Worm (Caenorhabditis elegans): ENCODE data around the gene srh-258.

Gene srh-258

DNA sequence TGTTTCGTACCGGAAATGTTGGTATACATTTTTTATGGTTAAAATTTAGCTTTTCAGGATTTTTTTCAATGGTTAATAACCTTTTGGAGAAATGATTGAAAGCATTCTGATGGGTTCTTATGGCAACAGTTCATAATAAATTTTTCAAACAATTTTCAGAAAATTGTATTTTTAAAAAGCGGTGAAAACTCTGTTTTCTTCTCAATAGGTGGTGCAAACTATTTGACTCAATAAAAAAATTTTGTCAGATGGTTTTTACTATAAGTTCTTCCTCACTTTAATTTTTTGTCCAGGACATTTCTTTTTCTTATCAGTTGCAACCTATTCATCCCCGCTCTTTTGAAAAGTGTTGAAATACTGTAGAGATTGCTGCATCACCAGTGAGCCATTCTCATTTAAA is 43.9 kb downstream of the srh-258 start, which contains the start of gene T26H5.14:
TSS of gene T26H5.14 (plus strand) at position 301 of the 400 bp plus-strand sequence.
- TF ChIP-seq php-3 (GFP tag; IDR thresholded peaks at IDR 0.05), result no peak
- no peak for TF ChIP-seq fos-1 (tag; optimal IDR thresholded peaks at IDR 0.05)

DNA sequence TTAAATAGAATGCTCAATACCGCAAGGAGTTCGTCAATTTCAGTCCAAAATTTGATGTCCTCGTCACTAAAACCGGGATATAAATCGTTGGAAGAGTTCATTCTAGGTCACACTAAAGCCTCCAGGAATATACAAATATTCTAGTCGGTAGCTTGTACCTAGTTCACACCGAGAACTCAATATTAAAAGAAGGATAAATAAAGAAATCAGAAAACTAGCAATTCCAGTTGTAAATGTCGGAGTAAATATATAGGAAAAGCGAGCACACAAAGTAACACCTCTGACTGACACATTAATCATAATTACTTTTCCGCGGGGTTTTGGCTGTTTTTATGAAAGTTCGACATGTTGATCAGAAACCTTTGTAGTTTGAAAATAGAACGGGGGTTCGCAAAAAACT is 46.5 kb downstream of the srh-258 start, which contains the start of gene srw-33:
TSS of gene srw-33 (minus strand) at position 101 of the 400 bp plus-strand sequence.
- no peak for TF ChIP-seq hif-1 (tag; optimal IDR thresholded peaks at IDR 0.05)
- no peak for TF ChIP-seq saeg-2 (GFP tag; IDR thresholded peaks at IDR 0.05)
- TF ChIP-seq daf-16 (GFP tag; optimal IDR thresholded peaks at IDR 0.05), result no peak
- TF ChIP-seq daf-16 (tag; optimal IDR thresholded peaks at IDR 0.05), result no peak
- no peak for TF ChIP-seq zfp-2 (tag; optimal IDR thresholded peaks at IDR 0.05)
- TF ChIP-seq sdz-12 (GFP tag; optimal IDR thresholded peaks at IDR 0.05), result no peak
- TF ChIP-seq unc-130 (GFP tag; optimal IDR thresholded peaks at IDR 0.05), result no peak

DNA sequence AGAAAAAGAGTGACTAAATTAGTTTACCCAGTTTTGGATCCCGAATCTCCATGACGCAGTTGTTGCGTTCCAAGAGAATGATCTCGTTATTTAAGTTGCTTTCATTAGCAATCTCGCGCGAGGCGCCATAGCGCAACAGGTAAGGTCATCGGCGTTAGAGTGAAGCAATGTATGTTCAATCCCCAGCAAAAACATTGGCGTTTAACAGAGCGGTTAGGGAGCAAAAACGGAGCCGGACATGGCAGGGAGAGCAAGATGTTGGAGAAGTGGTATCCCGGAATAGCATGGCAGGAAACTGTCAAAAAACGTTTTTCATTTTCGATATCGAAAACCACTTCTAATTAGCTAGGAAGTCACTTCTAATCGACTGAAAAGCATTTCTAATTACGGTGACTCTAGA is 49.4 kb downstream of the srh-258 start:
- TF ChIP-seq egl-43 (GFP tag; IDR thresholded peaks at IDR 0.05) (peak; percentile 89; the same call in 1 of the 2 replicates), Y48G9A.11 (GFP tag; IDR thresholded peaks at IDR 0.05) (0 out of 2 replicates have a peak, but pooled peaks have one; percentile 34), zfp-2 (tag; optimal IDR thresholded peaks at IDR 0.05) (no peak), snpc-1.2 (GFP tag; IDR thresholded peaks at IDR 0.05) (peak; percentile 73), Y75B8A.6 (GFP tag; IDR thresholded peaks at IDR 0.05) (peak; percentile 57; the same call in 1 of the 2 replicates), nhr-237 (tag; optimal IDR thresholded peaks at IDR 0.05) (no peak), zfp-3 (GFP tag; conservative IDR thresholded peaks at IDR 0.05) (no peak), ces-1 (GFP tag; optimal IDR thresholded peaks at IDR 0.05) (no peak), lsy-2 (tag; optimal IDR thresholded peaks at IDR 0.05) (no peak), mes-2 (tag; optimal IDR thresholded peaks at IDR 0.05; ENCODE audit: poor library complexity, severe bottlenecking) (peak; percentile 45), ceh-44 (GFP tag; IDR thresholded peaks at IDR 0.05) (no peak), lin-13 (GFP tag; optimal IDR thresholded peaks at IDR 0.05) (no peak), T20F7.1 (GFP tag; optimal IDR thresholded peaks at IDR 0.05) (no peak), F26F4.8 (GFP tag; conservative IDR thresholded peaks at IDR 0.05) (0 out of 2 replicates have a peak, but pooled peaks have one; percentile 66), nhr-111 (GFP tag; optimal IDR thresholded peaks at IDR 0.05) (peak; percentile 39), dmd-8 (GFP tag; IDR thresholded peaks at IDR 0.05) (peak; percentile 87), arid-1 (GFP tag; conservative IDR thresholded peaks at IDR 0.05) (peak; percentile 75; the same call in 1 of the 2 replicates), daf-19 (GFP tag; conservative IDR thresholded peaks at IDR 0.05) (peak; percentile 69; the same call in 1 of the 2 replicates), F10B5.3 (tag; optimal IDR thresholded peaks at IDR 0.05) (no peak), ztf-11 (tag; optimal IDR thresholded peaks at IDR 0.05) (no peak), cey-2 (tag; optimal IDR thresholded peaks at IDR 0.05; ENCODE audit: borderline replicate concordance, insufficient read depth) (no peak), aha-1 (tag) (no peak), daf-16 (GFP tag; optimal IDR thresholded peaks at IDR 0.05) (peak in 1 of 2 experiments; percentile 37), daf-16 (tag; optimal IDR thresholded peaks at IDR 0.05) (no peak), nhr-77 (tag; optimal IDR thresholded peaks at IDR 0.05) (no peak), nhr-42 (GFP tag; IDR thresholded peaks at IDR 0.05) (0 out of 2 replicates have a peak, but pooled peaks have one; percentile 26), mdt-29 (GFP tag; IDR thresholded peaks at IDR 0.05) (peak; percentile 26; the same call in 1 of the 2 replicates), ama-1 (optimal IDR thresholded peaks at IDR 0.05) (no peak), vab-7 (GFP tag; IDR thresholded peaks at IDR 0.05) (0 out of 2 replicates have a peak, but pooled peaks have one; percentile 49), madf-5 (GFP tag; IDR thresholded peaks at IDR 0.05) (peak in 1 of 2 experiments; percentile 65; a peak in 1 of 4 replicates), pha-4 (GFP tag; IDR thresholded peaks at IDR 0.05) (no peak), pha-4 (tag; optimal IDR thresholded peaks at IDR 0.05) (no peak), php-3 (GFP tag; IDR thresholded peaks at IDR 0.05) (0 out of 2 replicates have a peak, but pooled peaks have one; percentile 41), zip-11 (GFP tag; IDR thresholded peaks at IDR 0.05) (no peak), jun-1 (tag; optimal IDR thresholded peaks at IDR 0.05) (no peak), lim-7 (GFP tag; IDR thresholded peaks at IDR 0.05) (peak; percentile 77), nhr-41 (GFP tag; IDR thresholded peaks at IDR 0.05) (no peak), T26A8.4 (GFP tag; IDR thresholded peaks at IDR 0.05) (no peak), Y105C5A.15 (GFP tag; IDR thresholded peaks at IDR 0.05) (peak; percentile 82; the same call in 1 of the 2 replicates), F44E2.7 (GFP tag; IDR thresholded peaks at IDR 0.05) (peak; percentile 48; the same call in 1 of the 2 replicates), D1046.2 (GFP tag; IDR thresholded peaks at IDR 0.05) (peak; percentile 53; the same call in 1 of the 2 replicates)
